Worm (Caenorhabditis elegans) whole organism, L2 larva: ENCODE results near the gene clec-83.

ENCODE experiments used
- F13H6.1 ChIP-seq: sonication (generic microtip); optimal IDR thresholded peaks from 2 replicates; lab custom pipeline; 2016; ENCODE audit warnings: missing genetic modification characterization, missing compliant biosample characterization
- ZK546.5 ChIP-seq: sonication (generic microtip); optimal IDR thresholded peaks from 2 replicates; lab custom pipeline; 2017; ENCODE audit warnings: missing biosample characterization, missing genetic modification characterization
- alr-1 ChIP-seq: fragments of 150-350 bp; optimal IDR thresholded peaks from 2 replicates; lab custom pipeline; 2014; ENCODE audit warnings: missing biosample characterization, missing genetic modification characterization
- aly-2 ChIP-seq: fragments of 150-350 bp; optimal IDR thresholded peaks from 2 replicates; lab custom pipeline; 2014; ENCODE audit warnings: missing biosample characterization, missing genetic modification characterization
- blmp-1 ChIP-seq: sonication (generic microtip); optimal IDR thresholded peaks from 2 replicates; lab custom pipeline; 2017; ENCODE audit warnings: missing genetic modification characterization, mild to moderate bottlenecking, missing compliant biosample characterization, antibody characterized with exemption, moderate library complexity; ENCODE audit not compliant: insufficient read depth
- ceh-16 ChIP-seq: fragments of 150-350 bp; optimal IDR thresholded peaks from 2 replicates; lab custom pipeline; 2014; ENCODE audit warnings: missing biosample characterization, missing genetic modification characterization
- ceh-82 ChIP-seq: fragments of 150-350 bp; optimal IDR thresholded peaks from 2 replicates; lab custom pipeline; 2014; ENCODE audit warnings: missing biosample characterization, missing genetic modification characterization
- crh-2 ChIP-seq: sonication (generic microtip); optimal IDR thresholded peaks from 2 replicates; lab custom pipeline; 2017; ENCODE audit warnings: missing biosample characterization, missing genetic modification characterization
- dmd-4 ChIP-seq: sonication (generic microtip); optimal IDR thresholded peaks from 2 replicates; lab custom pipeline; 2017; ENCODE audit warnings: missing biosample characterization, missing genetic modification characterization
- elt-1 ChIP-seq: fragments of 150-350 bp; optimal IDR thresholded peaks from 2 replicates; lab custom pipeline; 2014; ENCODE audit warnings: missing biosample characterization, missing genetic modification characterization
- fos-1 ChIP-seq: fragments of 150-350 bp; optimal IDR thresholded peaks from 2 replicates; lab custom pipeline; 2014; ENCODE audit warnings: missing biosample characterization, missing genetic modification characterization
- gmeb-1 ChIP-seq: fragments of 150-350 bp; optimal IDR thresholded peaks from 2 replicates; lab custom pipeline; 2014; ENCODE audit warnings: missing biosample characterization, missing genetic modification characterization
- lin-13 ChIP-seq: fragments of 150-350 bp; optimal IDR thresholded peaks from 2 replicates; lab custom pipeline; 2014; ENCODE audit warnings: missing biosample characterization, missing genetic modification reagents, missing genetic modification characterization
- lin-39 ChIP-seq: fragments of 150-350 bp; optimal IDR thresholded peaks from 2 replicates; lab custom pipeline; 2014; ENCODE audit warnings: missing biosample characterization, missing genetic modification reagents, missing genetic modification characterization
- mab-5 ChIP-seq: fragments of 150-350 bp; optimal IDR thresholded peaks from 2 replicates; lab custom pipeline; 2014; ENCODE audit warnings: missing biosample characterization, missing genetic modification characterization
- mbf-1 ChIP-seq: sonication (generic microtip); optimal IDR thresholded peaks from 2 replicates; lab custom pipeline; 2017; ENCODE audit warnings: missing biosample characterization, missing genetic modification characterization
- mdl-1 ChIP-seq, 2 experiments: fragments of 150-350 bp in 1 of 2; sonication (generic microtip) in 1 of 2; optimal IDR thresholded peaks; 2 replicates each; lab custom pipeline; 2017; ENCODE audit warnings: missing biosample characterization in 2 of 2, missing genetic modification characterization in 2 of 2
- nhr-11 ChIP-seq: fragments of 150-350 bp; optimal IDR thresholded peaks from 2 replicates; lab custom pipeline; 2014; ENCODE audit warnings: missing biosample characterization, missing genetic modification characterization
- nhr-12 ChIP-seq: fragments of 150-350 bp; optimal IDR thresholded peaks from 2 replicates; lab custom pipeline; 2014; ENCODE audit warnings: missing biosample characterization, missing genetic modification characterization
- nhr-129 ChIP-seq: fragments of 150-350 bp; optimal IDR thresholded peaks from 2 replicates; lab custom pipeline; 2014; ENCODE audit warnings: missing biosample characterization, missing genetic modification characterization
- nhr-21 ChIP-seq: fragments of 150-350 bp; optimal IDR thresholded peaks from 2 replicates; lab custom pipeline; 2014; ENCODE audit warnings: missing biosample characterization, missing genetic modification characterization
- nhr-23 ChIP-seq: fragments of 150-350 bp; optimal IDR thresholded peaks from 2 replicates; lab custom pipeline; 2014; ENCODE audit warnings: missing biosample characterization, missing genetic modification reagents, missing genetic modification characterization
- nhr-25 ChIP-seq: fragments of 150-350 bp; sonication (generic microtip); optimal IDR thresholded peaks from 3 replicates; lab custom pipeline; 2014; ENCODE audit warnings: missing biosample characterization, missing genetic modification characterization
- nhr-6 ChIP-seq: fragments of 150-350 bp; optimal IDR thresholded peaks from 2 replicates; lab custom pipeline; 2014; ENCODE audit warnings: missing biosample characterization, missing genetic modification characterization
- nhr-77 ChIP-seq: fragments of 150-350 bp; optimal IDR thresholded peaks from 2 replicates; lab custom pipeline; 2014; ENCODE audit warnings: missing biosample characterization, missing genetic modification characterization
- sem-4 ChIP-seq: fragments of 150-350 bp; optimal IDR thresholded peaks from 2 replicates; lab custom pipeline; 2014; ENCODE audit warnings: missing biosample characterization, missing genetic modification reagents, missing genetic modification characterization
- skn-1 ChIP-seq: sonication (generic microtip); optimal IDR thresholded peaks from 2 replicates; lab custom pipeline; 2017; ENCODE audit warnings: missing biosample characterization, missing genetic modification characterization
- sma-3 ChIP-seq: sonication (generic microtip); optimal IDR thresholded peaks from 2 replicates; lab custom pipeline; 2016; ENCODE audit warnings: missing genetic modification reagents, missing genetic modification characterization, missing compliant biosample characterization
- sma-9 ChIP-seq, 2 experiments: fragments of 150-350 bp in 1 of 2; sonication (generic microtip) in 1 of 2; optimal IDR thresholded peaks; 2 replicates each; lab custom pipeline; 2014 to 2016; ENCODE audit warnings: missing genetic modification characterization in 2 of 2, mild to moderate bottlenecking in 1 of 2, missing biosample characterization in 1 of 2, missing compliant biosample characterization in 1 of 2, missing genetic modification reagents in 1 of 2, moderate library complexity in 1 of 2
- snpc-4 ChIP-seq: fragments of 150-350 bp; optimal IDR thresholded peaks from 2 replicates; lab custom pipeline; 2014; ENCODE audit warnings: missing biosample characterization, missing genetic modification characterization
- unc-39 ChIP-seq: fragments of 150-350 bp; optimal IDR thresholded peaks from 2 replicates; lab custom pipeline; 2014; ENCODE audit warnings: missing biosample characterization, missing genetic modification characterization
- unc-55 ChIP-seq: fragments of 150-350 bp; sonication (generic microtip); optimal IDR thresholded peaks from 3 replicates; lab custom pipeline; 2014; ENCODE audit warnings: missing biosample characterization, missing genetic modification reagents, missing genetic modification characterization
- unc-62 ChIP-seq: fragments of 150-350 bp; optimal IDR thresholded peaks from 2 replicates; lab custom pipeline; 2014; ENCODE audit warnings: missing biosample characterization, missing genetic modification reagents, missing genetic modification characterization
- zag-1 ChIP-seq: fragments of 150-350 bp; optimal IDR thresholded peaks from 2 replicates; lab custom pipeline; 2014; ENCODE audit warnings: missing biosample characterization, missing genetic modification characterization
- ztf-11 ChIP-seq: sonication (generic microtip); optimal IDR thresholded peaks from 2 replicates; lab custom pipeline; 2017; ENCODE audit warnings: missing biosample characterization, missing genetic modification characterization
- ztf-4 ChIP-seq: fragments of 150-350 bp; optimal IDR thresholded peaks from 2 replicates; lab custom pipeline; 2014; ENCODE audit warnings: missing biosample characterization, missing genetic modification characterization

The clec-83 gene

ce11 chrIV:2864743-2865142 lies 23.5 kb upstream of the clec-83 start, which contains the start of gene Y54G2A.16:
Gene Y54G2A.16 (minus strand): TSS chrIV:2864843.
- no peak for TF ChIP-seq nhr-23 (tag; lab: Kevin White, UChicago)
- TF ChIP-seq ztf-11 (tag; lab: Kevin White, UChicago): no peak
- no peak for TF ChIP-seq mbf-1 (tag; lab: Kevin White, UChicago)
- no peak for TF ChIP-seq elt-1 (tag; lab: Kevin White, UChicago)
- no peak for TF ChIP-seq nhr-25 (tag; lab: Kevin White, UChicago)
- TF ChIP-seq ceh-16 (tag; lab: Kevin White, UChicago): no peak
- TF ChIP-seq mab-5 (tag; lab: Kevin White, UChicago): no peak
- no peak for TF ChIP-seq nhr-12
- TF ChIP-seq unc-62: no peak
- TF ChIP-seq sem-4: no peak
- TF ChIP-seq crh-2 (tag; lab: Kevin White, UChicago): no peak
- TF ChIP-seq zag-1 (tag; lab: Kevin White, UChicago): no peak
- TF ChIP-seq sma-3 (GFP tag; lab: Kevin White, UChicago): no peak
- no peak for TF ChIP-seq snpc-4
- TF ChIP-seq nhr-6: no peak
- TF ChIP-seq, all 48 proteins: peak for 0

- TF ChIP-seq skn-1 (no peak), elt-1 (tag; lab: Kevin White, UChicago) (no peak), zag-1 (tag; lab: Kevin White, UChicago) (no peak), snpc-4 (no peak), blmp-1 (tag; lab: Kevin White, UChicago) (no peak), lin-13 (GFP tag; lab: Kevin White, UChicago) (no peak), crh-2 (tag; lab: Kevin White, UChicago) (no peak)
These were observed 17.5 kb upstream of the clec-83 start for ce11 chrIV:2858734-2859133.

ce11 chrIV:2855056-2855752 lies 13.9 kb upstream of the clec-83 start:
- peak; percentile 60 for TF ChIP-seq crh-2 (tag; lab: Kevin White, UChicago)
- TF ChIP-seq nhr-12: no peak
- TF ChIP-seq ztf-11 (tag; lab: Kevin White, UChicago): no peak
- TF ChIP-seq nhr-23 (tag; lab: Kevin White, UChicago): no peak
- no peak for TF ChIP-seq ZK546.5 (tag; lab: Kevin White, UChicago)
- TF ChIP-seq gmeb-1: peak; percentile 3
- TF ChIP-seq ztf-4 (tag; lab: Kevin White, UChicago): no peak
- no peak for TF ChIP-seq nhr-77 (tag; lab: Kevin White, UChicago)
- peak; percentile 70 for TF ChIP-seq fos-1 (tag; lab: Kevin White, UChicago)
- no peak for TF ChIP-seq sma-3 (GFP tag; lab: Kevin White, UChicago)
- no peak for TF ChIP-seq ceh-82 (tag; lab: Kevin White, UChicago)
- no peak for TF ChIP-seq lin-39 (tag; lab: Kevin White, UChicago)
- TF ChIP-seq mab-5 (tag; lab: Kevin White, UChicago): no peak
- TF ChIP-seq elt-1 (tag; lab: Kevin White, UChicago): no peak
- TF ChIP-seq unc-39 (tag; lab: Kevin White, UChicago): no peak
- TF ChIP-seq nhr-129 (tag; lab: Kevin White, UChicago): no peak
- TF ChIP-seq nhr-11: no peak
- no peak for TF ChIP-seq zag-1 (tag; lab: Kevin White, UChicago)
- peak; percentile 78 for TF ChIP-seq sma-9 (GFP tag; optimal IDR thresholded peaks at IDR 0.05; lab: Kevin White, UChicago)
- no peak for TF ChIP-seq sma-9 (tag; optimal IDR thresholded peaks at IDR 0.05; lab: Kevin White, UChicago)
- TF ChIP-seq nhr-25 (tag; lab: Kevin White, UChicago): no peak
- no peak for TF ChIP-seq dmd-4 (tag; lab: Kevin White, UChicago)
- TF ChIP-seq nhr-21 (tag; lab: Kevin White, UChicago): no peak

DNA sequence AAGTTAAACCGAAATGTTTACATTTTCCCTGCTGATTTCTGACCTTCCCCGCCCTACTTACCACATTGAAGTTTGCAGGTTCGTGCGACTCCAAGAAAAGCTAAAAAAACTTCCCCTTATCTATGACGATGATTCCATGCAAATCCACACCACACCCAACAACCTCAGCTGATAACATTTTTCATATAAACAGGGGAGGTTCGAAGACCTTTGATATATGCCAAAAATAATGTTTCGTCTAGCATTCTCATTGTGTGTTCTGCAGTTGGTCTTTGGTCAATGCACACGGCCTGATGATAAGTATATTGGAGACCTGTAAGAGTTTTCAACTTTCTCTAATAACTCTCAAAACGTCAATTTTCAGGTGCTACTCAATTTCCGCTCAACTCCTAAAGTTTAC lies 12.9 kb upstream of the clec-83 start:
- TF ChIP-seq zag-1 (tag; lab: Kevin White, UChicago): no peak
- no peak for TF ChIP-seq ceh-16 (tag; lab: Kevin White, UChicago)
- TF ChIP-seq ztf-4 (tag; lab: Kevin White, UChicago): no peak
- TF ChIP-seq fos-1 (tag; lab: Kevin White, UChicago): peak; percentile 8

ce11 chrIV:2853164-2853563 lies 11.9 kb upstream of the clec-83 start, which contains the start of gene Y54G2A.49:
Gene Y54G2A.49 (minus strand): TSS chrIV:2853264.
- TF ChIP-seq mdl-1 (tag; optimal IDR thresholded peaks at IDR 0.05; lab: Kevin White, UChicago): no peak
- no peak for TF ChIP-seq unc-39 (tag; lab: Kevin White, UChicago)
- no peak for TF ChIP-seq ztf-11 (tag; lab: Kevin White, UChicago)
- no peak for TF ChIP-seq F13H6.1 (tag; lab: Kevin White, UChicago)
- TF ChIP-seq fos-1 (tag; lab: Kevin White, UChicago): no peak
- no peak for TF ChIP-seq sma-9 (GFP tag; optimal IDR thresholded peaks at IDR 0.05; lab: Kevin White, UChicago)
- TF ChIP-seq sma-9 (tag; optimal IDR thresholded peaks at IDR 0.05; lab: Kevin White, UChicago): no peak
- no peak for TF ChIP-seq skn-1
- TF ChIP-seq blmp-1 (tag; lab: Kevin White, UChicago): no peak
- no peak for TF ChIP-seq alr-1 (tag; lab: Kevin White, UChicago)
- no peak for TF ChIP-seq nhr-129 (tag; lab: Kevin White, UChicago)
- TF ChIP-seq dmd-4 (tag; lab: Kevin White, UChicago): no peak
- TF ChIP-seq sma-3 (GFP tag; lab: Kevin White, UChicago): no peak
- no peak for TF ChIP-seq unc-55
- TF ChIP-seq nhr-21 (tag; lab: Kevin White, UChicago): no peak
- no peak for TF ChIP-seq aly-2
